Worm (Caenorhabditis elegans): ENCODE data around the gene C28G1.2.

The C28G1.2 gene

ce11 chrX:8835887-8836348, at the start of gene C28G1.2:
TSS of gene C28G1.2 (plus strand) at chrX:8836016.
- TF ChIP-seq nhr-12 (tag; optimal IDR thresholded peaks at IDR 0.05) (no peak), lsy-12 (tag; optimal IDR thresholded peaks at IDR 0.05) (peak; percentile 94), skn-1 (tag; optimal IDR thresholded peaks at IDR 0.05) (peak; percentile 85), elt-1 (tag; optimal IDR thresholded peaks at IDR 0.05) (peak; percentile 33), jun-1 (tag; optimal IDR thresholded peaks at IDR 0.05) (peak; percentile 93), elt-2 (tag; optimal IDR thresholded peaks at IDR 0.05) (peak; percentile 40), ZK546.5 (tag; optimal IDR thresholded peaks at IDR 0.05) (no peak), ceh-16 (tag; optimal IDR thresholded peaks at IDR 0.05) (peak; percentile 22), eor-1 (tag; optimal IDR thresholded peaks at IDR 0.05) (no peak), lin-39 (tag; optimal IDR thresholded peaks at IDR 0.05) (peak; percentile 87), ama-1 (optimal IDR thresholded peaks at IDR 0.05) (no peak), nhr-77 (tag; optimal IDR thresholded peaks at IDR 0.05) (peak; percentile 74), ceh-82 (tag; optimal IDR thresholded peaks at IDR 0.05) (peak; percentile 83), egl-5 (tag; optimal IDR thresholded peaks at IDR 0.05) (peak; percentile 77), R02D3.7 (tag; optimal IDR thresholded peaks at IDR 0.05) (peak; percentile 78), nhr-76 (tag; optimal IDR thresholded peaks at IDR 0.05) (peak; percentile 73), ceh-28 (tag; optimal IDR thresholded peaks at IDR 0.05) (peak; percentile 93), daf-12 (tag; optimal IDR thresholded peaks at IDR 0.05) (no peak), fkh-2 (tag; optimal IDR thresholded peaks at IDR 0.05) (no peak), fos-1 (tag; optimal IDR thresholded peaks at IDR 0.05) (no peak), mdl-1 (tag; optimal IDR thresholded peaks at IDR 0.05) (peak; percentile 67), pha-4 (tag; optimal IDR thresholded peaks at IDR 0.05) (peak; percentile 89), nhr-28 (tag; optimal IDR thresholded peaks at IDR 0.05) (no peak), unc-62 (GFP tag; optimal IDR thresholded peaks at IDR 0.05) (peak; percentile 82), mml-1 (tag; optimal IDR thresholded peaks at IDR 0.05) (no peak), zag-1 (tag; optimal IDR thresholded peaks at IDR 0.05) (peak; percentile 53), ztf-11 (tag; optimal IDR thresholded peaks at IDR 0.05) (no peak), ztf-4 (tag; optimal IDR thresholded peaks at IDR 0.05) (peak; percentile 5), unc-39 (tag; optimal IDR thresholded peaks at IDR 0.05) (no peak), nfya-1 (tag; optimal IDR thresholded peaks at IDR 0.05; ENCODE audit: insufficient read depth) (peak; percentile 80), egl-27 (tag; optimal IDR thresholded peaks at IDR 0.05) (peak; percentile 88), nhr-11 (tag; optimal IDR thresholded peaks at IDR 0.05) (peak; percentile 68), snpc-4 (tag; optimal IDR thresholded peaks at IDR 0.05) (peak; percentile 68), nhr-23 (tag; optimal IDR thresholded peaks at IDR 0.05) (peak; percentile 94), pqm-1 (tag; optimal IDR thresholded peaks at IDR 0.05) (peak; percentile 53), nhr-25 (tag; optimal IDR thresholded peaks at IDR 0.05) (peak; percentile 82), nhr-237 (tag; optimal IDR thresholded peaks at IDR 0.05) (no peak), fkh-10 (GFP tag; optimal IDR thresholded peaks at IDR 0.05) (no peak), hmg-11 (tag; optimal IDR thresholded peaks at IDR 0.05) (peak; percentile 100), nhr-43 (tag; optimal IDR thresholded peaks at IDR 0.05; ENCODE audit: poor library complexity, severe bottlenecking) (peak; percentile 95), tbx-2 (tag; optimal IDR thresholded peaks at IDR 0.05) (peak; percentile 94), lin-15B (tag; optimal IDR thresholded peaks at IDR 0.05) (peak; percentile 76), nhr-67 (tag; optimal IDR thresholded peaks at IDR 0.05) (no peak), elt-3 (tag; optimal IDR thresholded peaks at IDR 0.05) (peak in 1 of 3 experiments; percentile 69), sea-2 (GFP tag; optimal IDR thresholded peaks at IDR 0.05) (peak; percentile 87), aly-2 (tag; optimal IDR thresholded peaks at IDR 0.05) (no peak), ceh-9 (tag; optimal IDR thresholded peaks at IDR 0.05) (no peak)
